Fruit fly (Drosophila melanogaster): Measurements from ENCODE around the gene CtIP.

CtIP gene

dm6 chr3L:20402665-20403492 is 33.2 kb upstream of the CtIP start (continued):
- TF ChIP-seq CG6791 (GFP tag; IDR thresholded peaks at IDR 0.05; ENCODE audit: partially characterized antibody) (0 out of 3 replicates have a peak, but pooled peaks have one; percentile 36), bigmax (GFP tag; optimal IDR thresholded peaks at IDR 0.05) (no peak), CG9437 (GFP tag; optimal IDR thresholded peaks at IDR 0.05) (no peak), dysf (GFP tag; IDR thresholded peaks at IDR 0.05) (no peak), fd3F (GFP tag; optimal IDR thresholded peaks at IDR 0.05) (no peak), ATbp (GFP tag; optimal IDR thresholded peaks at IDR 0.05) (no peak), grn (GFP tag; optimal IDR thresholded peaks at IDR 0.05) (no peak), bowl (GFP tag; IDR thresholded peaks at IDR 0.05) (no peak), Xrp1 (GFP tag; IDR thresholded peaks at IDR 0.05) (peak; percentile 76), CG9609 (GFP tag; optimal IDR thresholded peaks at IDR 0.05) (no peak), CG13287 (GFP tag; IDR thresholded peaks at IDR 0.05; ENCODE audit: partially characterized antibody) (no peak), dmrt99B (tag; optimal IDR thresholded peaks at IDR 0.05) (no peak), CG5953 (GFP tag; IDR thresholded peaks at IDR 0.05) (no peak), twi (tag; optimal IDR thresholded peaks at IDR 0.05) (peak; percentile 85), CHES-1-like (GFP tag; optimal IDR thresholded peaks at IDR 0.05) (peak; percentile 12), CG18262 (tag; optimal IDR thresholded peaks at IDR 0.05) (peak; percentile 72), chm (GFP tag; IDR thresholded peaks at IDR 0.05) (0 out of 2 replicates have a peak, but pooled peaks have one; percentile 15), sob (GFP tag; IDR thresholded peaks at IDR 0.05) (no peak), nerfin-2 (GFP tag; IDR thresholded peaks at IDR 0.05; ENCODE audit: partially characterized antibody) (no peak), fu2 (GFP tag; optimal IDR thresholded peaks at IDR 0.05) (no peak), Hsf (GFP tag; optimal IDR thresholded peaks at IDR 0.05) (peak; percentile 39), cato (GFP tag; optimal IDR thresholded peaks at IDR 0.05; ENCODE audit: borderline replicate concordance) (no peak), CG12219 (GFP tag; optimal IDR thresholded peaks at IDR 0.05) (no peak), odd (GFP tag; optimal IDR thresholded peaks at IDR 0.05) (no peak), dm (GFP tag; optimal IDR thresholded peaks at IDR 0.05) (no peak), ac (GFP tag; optimal IDR thresholded peaks at IDR 0.05) (peak; percentile 99), eyg (GFP tag; optimal IDR thresholded peaks at IDR 0.05) (no peak), CG1792 (GFP tag; optimal IDR thresholded peaks at IDR 0.05) (no peak), CG9727 (GFP tag; optimal IDR thresholded peaks at IDR 0.05) (peak; percentile 81), CrebB (tag; optimal IDR thresholded peaks at IDR 0.05) (no peak), Hr51 (GFP tag; optimal IDR thresholded peaks at IDR 0.05) (no peak), az2 (GFP tag; optimal IDR thresholded peaks at IDR 0.05) (peak; percentile 13), CG16815 (GFP tag; optimal IDR thresholded peaks at IDR 0.05) (peak; percentile 50), CG6813 (GFP tag; optimal IDR thresholded peaks at IDR 0.05) (peak; percentile 15), CG17385 (GFP tag; optimal IDR thresholded peaks at IDR 0.05) (peak; percentile 54), CG9876 (GFP tag; optimal IDR thresholded peaks at IDR 0.05) (no peak), ftz-f1 (GFP tag; optimal IDR thresholded peaks at IDR 0.05) (no peak), C15 (GFP tag; IDR thresholded peaks at IDR 0.05) (no peak), ewg (GFP tag; optimal IDR thresholded peaks at IDR 0.05) (no peak), pnt (GFP tag; optimal IDR thresholded peaks at IDR 0.05) (no peak), klu (GFP tag; IDR thresholded peaks at IDR 0.05) (no peak), Bteb2 (GFP tag; optimal IDR thresholded peaks at IDR 0.05) (no peak), Fer1 (GFP tag; optimal IDR thresholded peaks at IDR 0.05) (no peak), CG33557 (GFP tag; optimal IDR thresholded peaks at IDR 0.05) (peak; percentile 43), chinmo (GFP tag; IDR thresholded peaks at IDR 0.05; ENCODE audit: partially characterized antibody) (no peak), row (GFP tag; IDR thresholded peaks at IDR 0.05) (peak; percentile 54), nmo (GFP tag; optimal IDR thresholded peaks at IDR 0.05) (peak; percentile 44), D (optimal IDR thresholded peaks at IDR 0.05) (peak; percentile 47), D (GFP tag; optimal IDR thresholded peaks at IDR 0.05) (peak; percentile 8)
